Worm (Caenorhabditis elegans) whole organism, L2 larva: ENCODE data around the gene srt-38.

Experiments
- blmp-1 ChIP-seq: sonication (generic microtip); optimal IDR thresholded peaks from 2 replicates; lab custom pipeline; 2017; ENCODE audit warnings: missing genetic modification characterization, mild to moderate bottlenecking, missing compliant biosample characterization, antibody characterized with exemption, moderate library complexity; ENCODE audit not compliant: insufficient read depth
- ceh-16 ChIP-seq: fragments of 150-350 bp; optimal IDR thresholded peaks from 2 replicates; lab custom pipeline; 2014; ENCODE audit warnings: missing biosample characterization, missing genetic modification characterization
- elt-1 ChIP-seq: fragments of 150-350 bp; optimal IDR thresholded peaks from 2 replicates; lab custom pipeline; 2014; ENCODE audit warnings: missing biosample characterization, missing genetic modification characterization
- elt-3 ChIP-seq: sonication (generic microtip); optimal IDR thresholded peaks from 2 replicates; lab custom pipeline; 2017; ENCODE audit warnings: missing biosample characterization, missing genetic modification characterization
- lsy-2 ChIP-seq, 2 experiments: fragments of 150-350 bp in 1 of 2; sonication (generic microtip) in 1 of 2; optimal IDR thresholded peaks; 2 replicates each; lab custom pipeline; 2014 to 2017; ENCODE audit warnings: missing biosample characterization in 2 of 2, missing genetic modification characterization in 2 of 2
- mbf-1 ChIP-seq: sonication (generic microtip); optimal IDR thresholded peaks from 2 replicates; lab custom pipeline; 2017; ENCODE audit warnings: missing biosample characterization, missing genetic modification characterization
- mdl-1 ChIP-seq, 2 experiments: fragments of 150-350 bp in 1 of 2; sonication (generic microtip) in 1 of 2; optimal IDR thresholded peaks; 2 replicates each; lab custom pipeline; 2017; ENCODE audit warnings: missing biosample characterization in 2 of 2, missing genetic modification characterization in 2 of 2
- nhr-11 ChIP-seq: fragments of 150-350 bp; optimal IDR thresholded peaks from 2 replicates; lab custom pipeline; 2014; ENCODE audit warnings: missing biosample characterization, missing genetic modification characterization
- nhr-129 ChIP-seq: fragments of 150-350 bp; optimal IDR thresholded peaks from 2 replicates; lab custom pipeline; 2014; ENCODE audit warnings: missing biosample characterization, missing genetic modification characterization
- nhr-237 ChIP-seq: fragments of 150-350 bp; optimal IDR thresholded peaks from 2 replicates; lab custom pipeline; 2014; ENCODE audit warnings: missing biosample characterization, missing genetic modification characterization
- nhr-77 ChIP-seq: fragments of 150-350 bp; optimal IDR thresholded peaks from 2 replicates; lab custom pipeline; 2014; ENCODE audit warnings: missing biosample characterization, missing genetic modification characterization
- snpc-4 ChIP-seq: fragments of 150-350 bp; optimal IDR thresholded peaks from 2 replicates; lab custom pipeline; 2014; ENCODE audit warnings: missing biosample characterization, missing genetic modification characterization
- unc-39 ChIP-seq: fragments of 150-350 bp; optimal IDR thresholded peaks from 2 replicates; lab custom pipeline; 2014; ENCODE audit warnings: missing biosample characterization, missing genetic modification characterization
- ztf-11 ChIP-seq: sonication (generic microtip); optimal IDR thresholded peaks from 2 replicates; lab custom pipeline; 2017; ENCODE audit warnings: missing biosample characterization, missing genetic modification characterization

ce11 chrV:4236118-4236517, 35.0 kb downstream of the srt-38 start, which contains the start of gene nlp-13:
- TF ChIP-seq mbf-1 (tag; lab: Kevin White, UChicago) (no peak), nhr-237 (tag; lab: Kevin White, UChicago) (no peak), snpc-4 (tag; lab: Kevin White, UChicago) (no peak), lsy-2 (tag; optimal IDR thresholded peaks at IDR 0.05; lab: Kevin White, UChicago) (no peak), mdl-1 (tag; optimal IDR thresholded peaks at IDR 0.05; lab: Kevin White, UChicago) (no peak), nhr-77 (tag; lab: Kevin White, UChicago) (no peak), nhr-11 (no peak), unc-39 (tag; lab: Kevin White, UChicago) (no peak), ztf-11 (tag; lab: Kevin White, UChicago) (no peak), elt-1 (tag; lab: Kevin White, UChicago) (no peak), ceh-16 (tag; lab: Kevin White, UChicago) (no peak), nhr-129 (tag; lab: Kevin White, UChicago) (no peak), elt-3 (tag; lab: Kevin White, UChicago) (no peak), blmp-1 (tag; lab: Kevin White, UChicago) (no peak)
